Fruit fly (Drosophila melanogaster) whole organism, adult: ENCODE data around the gene CG3704.

Experiments used
- CG11617 ChIP-seq: fragments of 200-800 bp; sonication (Bioruptor generic); optimal IDR thresholded peaks from 2 replicates; lab custom pipeline; 2017; ENCODE audit warnings: mild to moderate bottlenecking, missing biosample characterization, missing genetic modification reagents, missing genetic modification characterization
- CG12768 ChIP-seq: fragments of 200-800 bp; sonication (Bioruptor generic); optimal IDR thresholded peaks from 2 replicates; lab custom pipeline; 2017; ENCODE audit warnings: missing biosample characterization, missing genetic modification characterization, mild to moderate bottlenecking, moderate library complexity, missing genetic modification reagents
- CG14711 ChIP-seq: fragments of 200-800 bp; sonication (Bioruptor generic); optimal IDR thresholded peaks from 2 replicates; lab custom pipeline; 2018; ENCODE audit warnings: missing biosample characterization, mild to moderate bottlenecking, missing genetic modification characterization, moderate library complexity
- CG1620 ChIP-seq: fragments of 200-800 bp; sonication (Bioruptor generic); optimal IDR thresholded peaks from 2 replicates; lab custom pipeline; 2016; ENCODE audit warnings: missing biosample characterization, missing genetic modification characterization
- CG33017 ChIP-seq: fragments of 200-800 bp; sonication (Bioruptor generic); optimal IDR thresholded peaks from 2 replicates; lab custom pipeline; 2018; ENCODE audit warnings: missing biosample characterization, mild to moderate bottlenecking, missing genetic modification characterization, moderate library complexity
- CG5204 ChIP-seq: fragments of 200-800 bp; sonication (Bioruptor generic); optimal IDR thresholded peaks from 2 replicates; lab custom pipeline; 2016; ENCODE audit warnings: missing biosample characterization, missing genetic modification characterization
- CG7045 ChIP-seq: fragments of 200-800 bp; sonication (Bioruptor generic); optimal IDR thresholded peaks from 2 replicates; lab custom pipeline; 2017; ENCODE audit warnings: missing biosample characterization, mild to moderate bottlenecking, missing genetic modification characterization
- CG7101 ChIP-seq: fragments of 200-800 bp; sonication (Bioruptor generic); optimal IDR thresholded peaks from 2 replicates; lab custom pipeline; 2018; ENCODE audit warnings: missing biosample characterization, mild to moderate bottlenecking, missing genetic modification characterization, moderate library complexity
- Clk ChIP-seq: fragments of 200-800 bp; sonication (Bioruptor generic); optimal IDR thresholded peaks from 2 replicates; lab custom pipeline; 2017; ENCODE audit warnings: missing biosample characterization, missing genetic modification characterization
- Crg-1 ChIP-seq: fragments of 200-800 bp; sonication (Bioruptor generic); optimal IDR thresholded peaks from 2 replicates; lab custom pipeline; 2016; ENCODE audit warnings: missing biosample characterization, missing genetic modification characterization
- Hr96 ChIP-seq: fragments of 200-800 bp; sonication (Bioruptor generic); optimal IDR thresholded peaks from 2 replicates; lab custom pipeline; 2016; ENCODE audit warnings: missing biosample characterization, missing genetic modification characterization
- Mnt ChIP-seq: fragments of 200-800 bp; sonication (Bioruptor generic); optimal IDR thresholded peaks from 2 replicates; lab custom pipeline; 2016; ENCODE audit warnings: missing biosample characterization, mild to moderate bottlenecking, missing genetic modification characterization
- bab1 ChIP-seq: fragments of 200-800 bp; sonication (Bioruptor generic); optimal IDR thresholded peaks from 3 replicates; lab custom pipeline; 2019; ENCODE audit warnings: missing biosample characterization, mild to moderate bottlenecking, missing genetic modification characterization, moderate library complexity
- cic ChIP-seq: fragments of 200-800 bp; sonication (Bioruptor generic); optimal IDR thresholded peaks from 2 replicates; lab custom pipeline; 2017; ENCODE audit warnings: missing biosample characterization, mild to moderate bottlenecking, missing genetic modification characterization, moderate library complexity
- cnc ChIP-seq, 2 experiments: fragments of >200 bp; optimal IDR thresholded peaks; 2 replicates each; lab custom pipeline; 2017
- kay ChIP-seq: fragments of 200-800 bp; sonication (Bioruptor generic); peaks from one replicate; lab custom pipeline; 2016; ENCODE audit warnings: missing biosample characterization, missing genetic modification characterization, borderline replicate concordance
- ovo ChIP-seq: fragments of 200-800 bp; sonication (Bioruptor generic); optimal IDR thresholded peaks from 2 replicates; lab custom pipeline; 2016; ENCODE audit warnings: missing biosample characterization, missing genetic modification characterization
- pad ChIP-seq: fragments of 200-800 bp; sonication (Bioruptor generic); optimal IDR thresholded peaks from 3 replicates; lab custom pipeline; 2017; ENCODE audit warnings: missing biosample characterization, missing genetic modification characterization, mild to moderate bottlenecking, moderate library complexity, missing genetic modification reagents
- tj ChIP-seq: fragments of 200-800 bp; sonication (Bioruptor generic); optimal IDR thresholded peaks from 3 replicates; lab custom pipeline; 2017; ENCODE audit warnings: missing biosample characterization, mild to moderate bottlenecking, missing genetic modification characterization, moderate library complexity
- toe ChIP-seq: fragments of 200-800 bp; sonication (Bioruptor generic); optimal IDR thresholded peaks from 2 replicates; lab custom pipeline; 2016; ENCODE audit warnings: missing biosample characterization, missing genetic modification characterization

Gene CG3704

dm6 chrX:927209-927862 lies 13.3 kb downstream of the CG3704 start, which contains the start of gene Lztr1:
Lztr1 (minus strand) TSS chrX:927582.
- TF ChIP-seq CG7101 (no peak), CG7045 (GFP tag; lab: Kevin White, UChicago) (no peak), Clk (GFP tag; lab: Kevin White, UChicago) (no peak), ovo (GFP tag; lab: Kevin White, UChicago) (peak; percentile 94), CG14711 (no peak), Crg-1 (GFP tag; lab: Kevin White, UChicago) (no peak), toe (GFP tag; lab: Kevin White, UChicago) (no peak), CG5204 (no peak), tj (no peak)

- TF ChIP-seq ovo (GFP tag; lab: Kevin White, UChicago) (no peak), tj (no peak), CG7045 (GFP tag; lab: Kevin White, UChicago) (no peak), bab1 (GFP tag; lab: Kevin White, UChicago) (no peak), toe (GFP tag; lab: Kevin White, UChicago) (no peak), cnc (optimal IDR thresholded peaks at IDR 0.05; lab: Kevin White, UChicago) (no peak), CG33017 (no peak), Hr96 (GFP tag; lab: Kevin White, UChicago) (no peak), CG1620 (no peak), Crg-1 (GFP tag; lab: Kevin White, UChicago) (no peak), CG14711 (no peak)
These were observed 19.2 kb downstream of the CG3704 start for dm6 chrX:921359-921758.

dm6 chrX:908763-909497 lies 31.7 kb downstream of the CG3704 start:
- TF ChIP-seq tj (no peak), bab1 (GFP tag; lab: Kevin White, UChicago) (peak; percentile 7), ovo (GFP tag; lab: Kevin White, UChicago) (peak; percentile 32), kay (GFP tag; lab: Kevin White, UChicago) (peak; percentile 46), pad (GFP tag; lab: Kevin White, UChicago) (peak; percentile 23), CG12768 (GFP tag; lab: Kevin White, UChicago) (peak; percentile 0)

- TF ChIP-seq CG7045 (GFP tag; lab: Kevin White, UChicago): peak; percentile 80
- TF ChIP-seq tj: peak; percentile 57
- peak; percentile 13 for TF ChIP-seq kay (GFP tag; lab: Kevin White, UChicago)
- TF ChIP-seq CG1620: peak; percentile 75
- TF ChIP-seq cic (GFP tag; lab: Kevin White, UChicago): no peak
- TF ChIP-seq Hr96 (GFP tag; lab: Kevin White, UChicago): peak; percentile 92
- peak; percentile 68 for TF ChIP-seq toe (GFP tag; lab: Kevin White, UChicago)
- TF ChIP-seq bab1 (GFP tag; lab: Kevin White, UChicago): peak; percentile 97
- peak; percentile 79 for TF ChIP-seq CG12768 (GFP tag; lab: Kevin White, UChicago)
- TF ChIP-seq CG11617 (GFP tag; lab: Kevin White, UChicago): peak; percentile 74
- peak; percentile 82 for TF ChIP-seq CG7101
- peak; percentile 60 for TF ChIP-seq Mnt
- TF ChIP-seq pad (GFP tag; lab: Kevin White, UChicago): peak; percentile 72
- peak; percentile 82 for TF ChIP-seq CG14711
- TF ChIP-seq CG33017: peak; percentile 81
- TF ChIP-seq ovo (GFP tag; lab: Kevin White, UChicago): peak; percentile 36
- peak; percentile 81 for TF ChIP-seq CG5204
- TF ChIP-seq Clk (GFP tag; lab: Kevin White, UChicago): peak; percentile 72
- no peak for TF ChIP-seq cnc (optimal IDR thresholded peaks at IDR 0.05; lab: Kevin White, UChicago)
- TF ChIP-seq Crg-1 (GFP tag; lab: Kevin White, UChicago): peak; percentile 74
These were observed 39.8 kb downstream of the CG3704 start for dm6 chrX:900725-901345.

dm6 chrX:899407-900050 lies 41.1 kb downstream of the CG3704 start:
- TF ChIP-seq Mnt (no peak), CG11617 (GFP tag; lab: Kevin White, UChicago) (no peak), CG7101 (no peak), CG14711 (no peak), toe (GFP tag; lab: Kevin White, UChicago) (no peak), Hr96 (GFP tag; lab: Kevin White, UChicago) (no peak), kay (GFP tag; lab: Kevin White, UChicago) (no peak), CG33017 (no peak), Clk (GFP tag; lab: Kevin White, UChicago) (no peak), CG7045 (GFP tag; lab: Kevin White, UChicago) (no peak), cnc (optimal IDR thresholded peaks at IDR 0.05; lab: Kevin White, UChicago) (no peak), tj (no peak), bab1 (GFP tag; lab: Kevin White, UChicago) (no peak)
